Worm (Caenorhabditis elegans): ENCODE measurements around the gene marg-1.

marg-1 gene

ce11 chrX:3792715-3793114, 11.8 kb upstream of the marg-1 start, which contains the start of gene idpp-5:
Gene idpp-5, minus strand, starts transcription at chrX:3792815.
- TF ChIP-seq ets-7 (tag; optimal IDR thresholded peaks at IDR 0.05) = no peak

ce11 chrX:3791098-3791497, 10.2 kb upstream of the marg-1 start:
- TF ChIP-seq B0310.2 (tag; optimal IDR thresholded peaks at IDR 0.05) = no peak
- no peak for TF ChIP-seq scrt-1 (GFP tag; IDR thresholded peaks at IDR 0.05)
- no peak for TF ChIP-seq hmg-4 (GFP tag; optimal IDR thresholded peaks at IDR 0.05)
- TF ChIP-seq ceh-13 (GFP tag; optimal IDR thresholded peaks at IDR 0.05) = no peak

- no peak for TF ChIP-seq aly-1 (tag; optimal IDR thresholded peaks at IDR 0.05)
- TF ChIP-seq ceh-36 (tag; optimal IDR thresholded peaks at IDR 0.05) = no peak
- TF ChIP-seq hnd-1 (tag; optimal IDR thresholded peaks at IDR 0.05) = no peak
- TF ChIP-seq tbx-37 (GFP tag; conservative IDR thresholded peaks at IDR 0.05) = no peak
- no peak for TF ChIP-seq hmbx-1 (tag; optimal IDR thresholded peaks at IDR 0.05)
- TF ChIP-seq ceh-13 (GFP tag; optimal IDR thresholded peaks at IDR 0.05) = no peak
- TF ChIP-seq F13C5.2 (tag; optimal IDR thresholded peaks at IDR 0.05) = no peak
- no peak for TF ChIP-seq sea-1 (GFP tag; conservative IDR thresholded peaks at IDR 0.05)
- no peak for TF ChIP-seq B0310.2 (tag; optimal IDR thresholded peaks at IDR 0.05)
- TF ChIP-seq scrt-1 (GFP tag; IDR thresholded peaks at IDR 0.05) = no peak
- no peak for TF ChIP-seq hmg-4 (GFP tag; optimal IDR thresholded peaks at IDR 0.05)
- no peak for TF ChIP-seq tbx-11 (GFP tag; IDR thresholded peaks at IDR 0.05)
- no peak for TF ChIP-seq tra-4 (tag; optimal IDR thresholded peaks at IDR 0.05)
- no peak for TF ChIP-seq ets-7 (tag; optimal IDR thresholded peaks at IDR 0.05)
- TF ChIP-seq pes-1 (GFP tag; IDR thresholded peaks at IDR 0.05) = no peak
- TF ChIP-seq ama-1 (optimal IDR thresholded peaks at IDR 0.05) = no peak
Measured at ce11 chrX:3788483-3788882, 7.5 kb upstream of the marg-1 start.

ce11 chrX:3787431-3788076, 6.6 kb upstream of the marg-1 start, which contains the start of gene pmpl-1:
Gene pmpl-1, plus strand, starts transcription at chrX:3788026.
- TF ChIP-seq ama-1 (optimal IDR thresholded peaks at IDR 0.05) = no peak
- peak; percentile 55 for TF ChIP-seq hmg-4 (GFP tag; optimal IDR thresholded peaks at IDR 0.05)

- TF ChIP-seq scrt-1 (GFP tag; IDR thresholded peaks at IDR 0.05) (no peak), tbx-37 (GFP tag; conservative IDR thresholded peaks at IDR 0.05) (no peak), ets-7 (tag; optimal IDR thresholded peaks at IDR 0.05) (no peak), aly-1 (tag; optimal IDR thresholded peaks at IDR 0.05) (no peak), ama-1 (optimal IDR thresholded peaks at IDR 0.05) (no peak), sea-1 (GFP tag; conservative IDR thresholded peaks at IDR 0.05) (no peak), hmg-4 (GFP tag; optimal IDR thresholded peaks at IDR 0.05) (no peak), tra-4 (tag; optimal IDR thresholded peaks at IDR 0.05) (no peak), pes-1 (GFP tag; IDR thresholded peaks at IDR 0.05) (no peak)
Measured at ce11 chrX:3785111-3785808, 4.3 kb upstream of the marg-1 start.

- no peak for TF ChIP-seq sea-1 (GFP tag; conservative IDR thresholded peaks at IDR 0.05)
- no peak for TF ChIP-seq tbx-37 (GFP tag; conservative IDR thresholded peaks at IDR 0.05)
- TF ChIP-seq tbx-11 (GFP tag; IDR thresholded peaks at IDR 0.05) = no peak
- TF ChIP-seq pes-1 (GFP tag; IDR thresholded peaks at IDR 0.05) = no peak
- no peak for TF ChIP-seq tra-4 (tag; optimal IDR thresholded peaks at IDR 0.05)
- TF ChIP-seq ama-1 (optimal IDR thresholded peaks at IDR 0.05) = no peak
- TF ChIP-seq ceh-13 (GFP tag; optimal IDR thresholded peaks at IDR 0.05) = no peak
- TF ChIP-seq scrt-1 (GFP tag; IDR thresholded peaks at IDR 0.05) = no peak
- no peak for TF ChIP-seq ets-7 (tag; optimal IDR thresholded peaks at IDR 0.05)
- TF ChIP-seq hnd-1 (tag; optimal IDR thresholded peaks at IDR 0.05) = no peak
- TF ChIP-seq ceh-36 (tag; optimal IDR thresholded peaks at IDR 0.05) = no peak
- TF ChIP-seq flt-1 (GFP tag; IDR thresholded peaks at IDR 0.05) = no peak
Measured at ce11 chrX:3783659-3784058, 2.7 kb upstream of the marg-1 start.

- no peak for TF ChIP-seq sea-1 (GFP tag; conservative IDR thresholded peaks at IDR 0.05)
- TF ChIP-seq ets-7 (tag; optimal IDR thresholded peaks at IDR 0.05) = no peak
- TF ChIP-seq hnd-1 (tag; optimal IDR thresholded peaks at IDR 0.05) = no peak
- TF ChIP-seq aly-1 (tag; optimal IDR thresholded peaks at IDR 0.05) = no peak
- TF ChIP-seq hmg-4 (GFP tag; optimal IDR thresholded peaks at IDR 0.05) = no peak
- TF ChIP-seq ama-1 (optimal IDR thresholded peaks at IDR 0.05) = no peak
- TF ChIP-seq pes-1 (GFP tag; IDR thresholded peaks at IDR 0.05) = no peak
- no peak for TF ChIP-seq ceh-36 (tag; optimal IDR thresholded peaks at IDR 0.05)
- no peak for TF ChIP-seq flt-1 (GFP tag; IDR thresholded peaks at IDR 0.05)
- no peak for TF ChIP-seq tra-4 (tag; optimal IDR thresholded peaks at IDR 0.05)
- TF ChIP-seq B0310.2 (tag; optimal IDR thresholded peaks at IDR 0.05) = no peak
- no peak for TF ChIP-seq tbx-37 (GFP tag; conservative IDR thresholded peaks at IDR 0.05)
- no peak for TF ChIP-seq scrt-1 (GFP tag; IDR thresholded peaks at IDR 0.05)
- TF ChIP-seq F13C5.2 (tag; optimal IDR thresholded peaks at IDR 0.05) = no peak
Measured at ce11 chrX:3773233-3773632, 7.7 kb downstream of the marg-1 start.

ce11 chrX:3772405-3772804, 8.5 kb downstream of the marg-1 start, which contains the start of gene F47B7.2:
Gene F47B7.2, plus strand, starts transcription at chrX:3772762.
- TF ChIP-seq pes-1 (GFP tag; IDR thresholded peaks at IDR 0.05) (peak; percentile 16; the same call in 1 of the 2 replicates), ceh-36 (tag; optimal IDR thresholded peaks at IDR 0.05) (no peak), F13C5.2 (tag; optimal IDR thresholded peaks at IDR 0.05) (peak; percentile 8)

Measured in whole organism, early embryonic.